Worm (Caenorhabditis elegans): ENCODE data around the gene Y51H7C.13.

DNA sequence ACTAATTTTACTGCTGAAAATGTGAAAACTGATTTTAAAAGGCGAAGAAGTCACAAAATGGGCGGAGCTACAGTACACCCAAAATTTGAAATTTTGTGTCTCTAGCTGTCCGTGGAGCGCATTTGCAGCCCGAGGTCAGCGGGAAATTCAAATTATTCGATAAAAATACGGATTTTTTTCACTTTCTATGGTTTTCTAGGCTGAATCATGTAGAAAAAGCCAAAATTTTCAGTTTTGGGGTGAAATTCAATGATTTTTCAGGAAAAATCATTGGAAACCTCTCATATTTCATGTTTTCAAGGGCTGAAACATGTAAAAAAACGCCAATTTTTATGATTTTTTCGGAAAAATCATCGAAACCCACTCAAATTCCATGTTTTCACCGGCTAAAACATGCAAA is 24.5 kb upstream of the Y51H7C.13 start:
- TF ChIP-seq nhr-2 (tag; optimal IDR thresholded peaks at IDR 0.05) = no peak
- TF ChIP-seq lsy-2 (tag; optimal IDR thresholded peaks at IDR 0.05) = no peak
- TF ChIP-seq sptf-1 (tag; optimal IDR thresholded peaks at IDR 0.05) = no peak
- TF ChIP-seq snpc-4 (tag; optimal IDR thresholded peaks at IDR 0.05) = no peak

All from whole organism, mixed stage, embryonic.